Fruit fly (Drosophila melanogaster) whole organism, adult: ENCODE results near the gene CG14219.

Source experiments
- CG12768 ChIP-seq: fragments of 200-800 bp; sonication (Bioruptor generic); optimal IDR thresholded peaks from 2 replicates; lab custom pipeline; 2017; ENCODE audit warnings: missing biosample characterization, missing genetic modification characterization, mild to moderate bottlenecking, moderate library complexity, missing genetic modification reagents
- CG1620 ChIP-seq: fragments of 200-800 bp; sonication (Bioruptor generic); optimal IDR thresholded peaks from 2 replicates; lab custom pipeline; 2016; ENCODE audit warnings: missing biosample characterization, missing genetic modification characterization
- CG5204 ChIP-seq: fragments of 200-800 bp; sonication (Bioruptor generic); optimal IDR thresholded peaks from 2 replicates; lab custom pipeline; 2016; ENCODE audit warnings: missing biosample characterization, missing genetic modification characterization
- Hr96 ChIP-seq: fragments of 200-800 bp; sonication (Bioruptor generic); optimal IDR thresholded peaks from 2 replicates; lab custom pipeline; 2016; ENCODE audit warnings: missing biosample characterization, missing genetic modification characterization
- bab1 ChIP-seq: fragments of 200-800 bp; sonication (Bioruptor generic); optimal IDR thresholded peaks from 3 replicates; lab custom pipeline; 2019; ENCODE audit warnings: missing biosample characterization, mild to moderate bottlenecking, missing genetic modification characterization, moderate library complexity
- cnc ChIP-seq, 2 experiments: fragments of >200 bp; optimal IDR thresholded peaks; 2 replicates each; lab custom pipeline; 2017
- kay ChIP-seq: fragments of 200-800 bp; sonication (Bioruptor generic); peaks from one replicate; lab custom pipeline; 2016; ENCODE audit warnings: missing biosample characterization, missing genetic modification characterization, borderline replicate concordance
- ovo ChIP-seq: fragments of 200-800 bp; sonication (Bioruptor generic); optimal IDR thresholded peaks from 2 replicates; lab custom pipeline; 2016; ENCODE audit warnings: missing biosample characterization, missing genetic modification characterization
- pad ChIP-seq: fragments of 200-800 bp; sonication (Bioruptor generic); optimal IDR thresholded peaks from 3 replicates; lab custom pipeline; 2017; ENCODE audit warnings: missing biosample characterization, missing genetic modification characterization, mild to moderate bottlenecking, moderate library complexity, missing genetic modification reagents
- tj ChIP-seq: fragments of 200-800 bp; sonication (Bioruptor generic); optimal IDR thresholded peaks from 3 replicates; lab custom pipeline; 2017; ENCODE audit warnings: missing biosample characterization, mild to moderate bottlenecking, missing genetic modification characterization, moderate library complexity
- toe ChIP-seq: fragments of 200-800 bp; sonication (Bioruptor generic); optimal IDR thresholded peaks from 2 replicates; lab custom pipeline; 2016; ENCODE audit warnings: missing biosample characterization, missing genetic modification characterization

DNA sequence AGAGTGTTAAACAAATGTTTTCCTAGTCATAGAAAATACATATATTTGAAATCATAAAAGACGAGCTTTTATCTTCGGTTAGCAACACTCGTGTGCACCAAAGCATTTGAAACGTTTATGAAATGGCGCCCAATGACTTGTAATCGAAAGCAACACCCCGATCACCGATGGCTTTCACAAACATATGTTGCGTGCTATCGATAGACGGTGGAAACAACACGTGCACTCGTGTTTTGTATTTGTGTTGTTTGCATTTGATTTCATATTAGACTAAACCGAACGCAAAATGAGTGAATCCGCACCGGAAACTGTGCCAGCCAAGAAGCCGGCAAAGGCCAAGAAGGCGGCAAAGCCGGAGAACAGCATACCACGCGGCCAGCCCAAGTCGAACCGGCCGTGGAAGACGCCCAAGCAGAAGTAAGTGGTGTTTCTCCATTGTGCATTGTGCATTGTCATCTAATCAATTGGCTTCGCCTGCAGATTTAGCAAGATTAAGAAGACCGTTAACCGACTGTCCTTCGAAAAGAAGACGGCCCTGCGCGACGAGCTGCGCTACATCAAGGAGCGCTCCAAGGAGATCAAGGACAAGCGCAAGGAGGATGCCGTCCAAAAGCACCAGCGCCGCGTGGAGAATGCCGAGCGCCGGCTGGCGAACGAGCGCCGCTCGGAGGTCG, 26.2 kb upstream of the CG14219 start, which contains the start of gene CG14210:
- no peak for TF ChIP-seq CG12768 (GFP tag; lab: Kevin White, UChicago)
- no peak for TF ChIP-seq Hr96 (GFP tag; lab: Kevin White, UChicago)
- peak; percentile 73 to 89 for TF ChIP-seq cnc (optimal IDR thresholded peaks at IDR 0.05; lab: Kevin White, UChicago)
- TF ChIP-seq kay = no peak
- no peak for TF ChIP-seq pad
- no peak for TF ChIP-seq CG1620
- TF ChIP-seq bab1 (GFP tag; lab: Kevin White, UChicago) = peak; percentile 65
- no peak for TF ChIP-seq CG5204 (GFP tag; lab: Kevin White, UChicago)
- TF ChIP-seq tj (GFP tag; lab: Kevin White, UChicago) = no peak
- TF ChIP-seq toe = no peak
- no peak for TF ChIP-seq ovo (GFP tag; lab: Kevin White, UChicago)
